Worm (Caenorhabditis elegans): ENCODE results near the gene F08G2.5.

The F08G2.5 gene

ce11 chrII:13862453-13862852 is 29.0 kb upstream of the F08G2.5 start:
- TF ChIP-seq fos-1 (tag; optimal IDR thresholded peaks at IDR 0.05) (peak; percentile 37), ztf-1 (GFP tag; conservative IDR thresholded peaks at IDR 0.05) (no peak), lin-39 (tag; optimal IDR thresholded peaks at IDR 0.05) (no peak), mab-5 (tag; optimal IDR thresholded peaks at IDR 0.05) (no peak)

ce11 chrII:13860900-13861299 is 27.5 kb upstream of the F08G2.5 start:
- peak; percentile 24 for TF ChIP-seq crh-2 (tag; optimal IDR thresholded peaks at IDR 0.05)
- no peak for TF ChIP-seq sma-9 (GFP tag; optimal IDR thresholded peaks at IDR 0.05)
- TF ChIP-seq sma-9 (tag; optimal IDR thresholded peaks at IDR 0.05), result no peak
- TF ChIP-seq fos-1 (tag; optimal IDR thresholded peaks at IDR 0.05), result peak; percentile 86

DNA sequence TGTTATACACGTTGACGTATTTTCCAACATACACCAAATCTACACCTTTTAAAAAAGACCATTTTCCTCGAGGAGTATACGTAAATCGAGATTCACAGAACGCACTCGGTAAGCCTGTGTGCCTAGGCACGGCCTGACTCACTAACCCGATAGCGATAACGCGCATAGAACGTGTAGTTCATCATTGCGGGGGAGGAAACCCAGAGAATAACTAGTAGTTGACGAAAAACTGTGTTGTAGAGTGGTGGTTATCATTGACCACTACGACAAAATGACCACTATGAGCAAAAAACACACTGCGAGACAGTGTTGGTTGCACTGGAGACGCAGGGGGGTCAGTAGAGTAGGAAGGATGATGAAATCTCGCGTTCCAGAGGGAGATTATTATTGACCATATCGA is 26.4 kb upstream of the F08G2.5 start:
- peak; percentile 57 for TF ChIP-seq fos-1 (tag; optimal IDR thresholded peaks at IDR 0.05)
- TF ChIP-seq aly-2 (tag; optimal IDR thresholded peaks at IDR 0.05), result no peak

ce11 chrII:13858352-13858751 is 24.9 kb upstream of the F08G2.5 start:
- TF ChIP-seq mdl-1 (tag; optimal IDR thresholded peaks at IDR 0.05) (no peak), nhr-12 (tag; optimal IDR thresholded peaks at IDR 0.05) (no peak), elt-1 (tag; optimal IDR thresholded peaks at IDR 0.05) (no peak), unc-62 (GFP tag; optimal IDR thresholded peaks at IDR 0.05) (no peak), nhr-21 (tag; optimal IDR thresholded peaks at IDR 0.05) (no peak), fos-1 (tag; optimal IDR thresholded peaks at IDR 0.05) (no peak), sem-4 (tag; optimal IDR thresholded peaks at IDR 0.05) (no peak), unc-55 (GFP tag; optimal IDR thresholded peaks at IDR 0.05) (no peak), zag-1 (tag; optimal IDR thresholded peaks at IDR 0.05) (no peak), nhr-25 (tag; optimal IDR thresholded peaks at IDR 0.05) (no peak), nhr-237 (tag; optimal IDR thresholded peaks at IDR 0.05) (no peak), aly-2 (tag; optimal IDR thresholded peaks at IDR 0.05) (no peak), crh-2 (tag; optimal IDR thresholded peaks at IDR 0.05) (no peak), sma-3 (GFP tag; optimal IDR thresholded peaks at IDR 0.05) (no peak), dmd-4 (tag; optimal IDR thresholded peaks at IDR 0.05) (no peak), skn-1 (tag; optimal IDR thresholded peaks at IDR 0.05) (no peak), lin-11 (tag; optimal IDR thresholded peaks at IDR 0.05) (no peak), mab-5 (tag; optimal IDR thresholded peaks at IDR 0.05) (no peak), unc-39 (tag; optimal IDR thresholded peaks at IDR 0.05) (no peak)

- TF ChIP-seq dmd-4 (tag; optimal IDR thresholded peaks at IDR 0.05), result no peak
- no peak for TF ChIP-seq gmeb-1 (tag; optimal IDR thresholded peaks at IDR 0.05)
- no peak for TF ChIP-seq nhr-77 (tag; optimal IDR thresholded peaks at IDR 0.05)
- no peak for TF ChIP-seq aly-2 (tag; optimal IDR thresholded peaks at IDR 0.05)
- TF ChIP-seq peb-1 (tag; optimal IDR thresholded peaks at IDR 0.05), result no peak
- no peak for TF ChIP-seq unc-55 (GFP tag; optimal IDR thresholded peaks at IDR 0.05)
- no peak for TF ChIP-seq crh-2 (tag; optimal IDR thresholded peaks at IDR 0.05)
Measured at ce11 chrII:13855352-13855751, 21.9 kb upstream of the F08G2.5 start.

DNA sequence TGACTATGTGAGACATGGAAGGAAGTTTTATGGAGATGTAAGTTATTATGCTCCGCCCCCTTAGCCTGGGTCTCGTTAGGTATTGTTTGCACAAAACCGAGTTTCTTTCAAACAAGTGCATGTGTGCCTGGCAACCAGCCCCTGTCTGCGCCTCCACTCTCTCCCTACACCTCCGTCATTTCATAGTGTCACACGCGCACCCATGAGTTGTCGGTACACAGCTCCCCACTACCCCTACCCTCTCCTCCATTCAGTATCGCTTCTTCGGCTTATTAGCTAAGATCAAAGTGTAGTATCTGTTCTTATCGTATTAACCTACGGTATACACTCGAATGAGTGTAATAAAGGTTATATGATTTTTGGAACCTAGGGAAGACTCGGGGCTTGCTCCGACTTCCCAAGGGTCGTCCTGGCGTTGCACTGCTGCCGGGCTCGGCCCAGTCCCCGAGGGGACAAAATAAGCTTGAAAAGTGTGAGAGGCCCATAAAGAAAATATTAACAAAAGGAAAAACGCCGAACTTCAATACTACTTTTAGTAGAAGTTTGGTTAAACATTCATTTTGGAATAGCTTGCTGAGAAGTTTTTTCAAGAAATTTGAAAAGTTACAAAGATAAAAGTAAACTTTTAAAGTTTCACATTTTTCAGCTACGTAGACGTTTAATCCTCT is 19.2 kb upstream of the F08G2.5 start:
- peak in 1 of 2 experiments; percentile 11 for TF ChIP-seq lsy-2 (tag; optimal IDR thresholded peaks at IDR 0.05)
- TF ChIP-seq ama-1 (optimal IDR thresholded peaks at IDR 0.05), result peak; percentile 11
- peak; percentile 3 for TF ChIP-seq fos-1 (tag; optimal IDR thresholded peaks at IDR 0.05)
- peak; percentile 52 for TF ChIP-seq sma-3 (GFP tag; optimal IDR thresholded peaks at IDR 0.05)
- peak; percentile 88 for TF ChIP-seq snpc-4 (tag; optimal IDR thresholded peaks at IDR 0.05)
- TF ChIP-seq nhr-21 (tag; optimal IDR thresholded peaks at IDR 0.05), result peak; percentile 29
- peak; percentile 53 for TF ChIP-seq crh-2 (tag; optimal IDR thresholded peaks at IDR 0.05)

DNA sequence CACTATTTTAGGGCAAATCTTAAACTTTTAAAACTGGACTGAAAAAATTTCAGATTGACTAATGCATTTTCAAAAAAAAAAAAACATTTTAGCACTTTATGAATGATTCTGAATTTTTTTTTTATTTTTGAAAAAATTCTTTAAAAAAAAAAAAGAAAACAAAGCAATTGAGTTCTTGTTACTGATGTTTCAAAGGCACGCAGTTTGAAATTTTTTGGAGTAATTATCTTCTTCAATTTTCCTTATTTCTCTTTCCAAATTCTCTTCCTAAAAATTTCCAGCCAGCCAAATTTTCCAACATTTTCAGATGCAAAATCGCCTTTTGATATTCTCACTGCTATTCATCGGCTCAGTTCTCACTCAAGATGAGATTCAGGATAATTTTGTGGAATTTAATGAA is 18.6 kb upstream of the F08G2.5 start, which contains the start of gene F08G2.8:
Gene F08G2.8 (plus strand): TSS at position 301 of the 400 bp plus-strand sequence.
- no peak for TF ChIP-seq sem-4 (tag; optimal IDR thresholded peaks at IDR 0.05)
- TF ChIP-seq elt-3 (tag; optimal IDR thresholded peaks at IDR 0.05), result no peak
- no peak for TF ChIP-seq sma-3 (GFP tag; optimal IDR thresholded peaks at IDR 0.05)
- no peak for TF ChIP-seq crh-2 (tag; optimal IDR thresholded peaks at IDR 0.05)
- no peak for TF ChIP-seq lin-39 (tag; optimal IDR thresholded peaks at IDR 0.05)
- no peak for TF ChIP-seq peb-1 (tag; optimal IDR thresholded peaks at IDR 0.05)
- no peak for TF ChIP-seq nhr-23 (tag; optimal IDR thresholded peaks at IDR 0.05)
- no peak for TF ChIP-seq ZK546.5 (tag; optimal IDR thresholded peaks at IDR 0.05)
- no peak for TF ChIP-seq blmp-1 (tag; optimal IDR thresholded peaks at IDR 0.05; ENCODE audit: insufficient read depth)
- no peak for TF ChIP-seq zag-1 (tag; optimal IDR thresholded peaks at IDR 0.05)
- TF ChIP-seq skn-1 (tag; optimal IDR thresholded peaks at IDR 0.05), result no peak
- TF ChIP-seq alr-1 (tag; optimal IDR thresholded peaks at IDR 0.05), result no peak
- TF ChIP-seq ceh-16 (tag; optimal IDR thresholded peaks at IDR 0.05), result no peak
- TF ChIP-seq unc-62 (GFP tag; optimal IDR thresholded peaks at IDR 0.05), result no peak
- TF ChIP-seq ztf-11 (tag; optimal IDR thresholded peaks at IDR 0.05), result no peak
- TF ChIP-seq nhr-6 (tag; optimal IDR thresholded peaks at IDR 0.05), result no peak
- no peak for TF ChIP-seq ceh-82 (tag; optimal IDR thresholded peaks at IDR 0.05)
- no peak for TF ChIP-seq lin-13 (GFP tag; optimal IDR thresholded peaks at IDR 0.05)
- no peak for TF ChIP-seq nhr-12 (tag; optimal IDR thresholded peaks at IDR 0.05)
- no peak for TF ChIP-seq nhr-11 (tag; optimal IDR thresholded peaks at IDR 0.05)

Measured in whole organism, L2 larva.